Fruit fly (Drosophila melanogaster): Measurements from ENCODE around the gene p.

dm6 chr3R:8694110-8694826, 23.8 kb upstream of the p start:
- TF ChIP-seq CG11504 (tag; optimal IDR thresholded peaks at IDR 0.05) (no peak), bigmax (GFP tag; optimal IDR thresholded peaks at IDR 0.05) (no peak), HLH54F (GFP tag; optimal IDR thresholded peaks at IDR 0.05) (no peak), ash1 (GFP tag; optimal IDR thresholded peaks at IDR 0.05) (no peak), CG15696 (tag; optimal IDR thresholded peaks at IDR 0.05) (no peak), Lhr (GFP tag; optimal IDR thresholded peaks at IDR 0.05) (no peak), dm (GFP tag; optimal IDR thresholded peaks at IDR 0.05) (no peak), wek (GFP tag; optimal IDR thresholded peaks at IDR 0.05) (no peak)

Measured in whole organism, embryonic.